Worm (Caenorhabditis elegans): ENCODE results near the gene nas-18.

DNA sequence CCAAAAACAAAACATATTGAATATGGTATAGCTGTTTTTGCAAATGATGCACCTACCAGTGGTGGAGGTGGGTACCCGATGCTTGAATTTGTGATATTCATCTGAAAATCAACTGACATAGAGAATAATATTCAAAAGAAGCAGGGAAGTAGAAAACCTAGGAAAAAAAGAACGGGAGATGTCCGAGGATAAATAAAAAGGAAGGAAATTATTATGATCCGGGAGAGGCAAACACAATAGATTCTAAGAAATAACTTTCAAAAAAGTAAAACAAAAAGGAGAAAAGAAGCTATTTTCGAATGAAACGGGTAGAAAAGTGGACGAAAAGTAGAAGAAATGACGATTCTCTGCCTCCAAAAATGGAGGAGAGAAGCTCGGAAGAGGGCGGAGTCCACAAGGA lies 43.3 kb upstream of the nas-18 start, which contains the start of gene npr-25:
- TF ChIP-seq fos-1 (tag; optimal IDR thresholded peaks at IDR 0.05) (no peak), nhr-76 (tag; optimal IDR thresholded peaks at IDR 0.05) (no peak), unc-62 (GFP tag; optimal IDR thresholded peaks at IDR 0.05) (no peak), blmp-1 (tag; optimal IDR thresholded peaks at IDR 0.05) (no peak), nhr-28 (tag; optimal IDR thresholded peaks at IDR 0.05) (no peak), unc-130 (tag; optimal IDR thresholded peaks at IDR 0.05) (no peak), C16A3.4 (tag; optimal IDR thresholded peaks at IDR 0.05) (no peak), tbx-2 (tag; optimal IDR thresholded peaks at IDR 0.05) (no peak), pqm-1 (tag; optimal IDR thresholded peaks at IDR 0.05) (no peak), lsy-2 (tag; optimal IDR thresholded peaks at IDR 0.05) (no peak)
